Worm (Caenorhabditis elegans): ENCODE data around the gene F32D8.15.

The F32D8.15 gene

DNA sequence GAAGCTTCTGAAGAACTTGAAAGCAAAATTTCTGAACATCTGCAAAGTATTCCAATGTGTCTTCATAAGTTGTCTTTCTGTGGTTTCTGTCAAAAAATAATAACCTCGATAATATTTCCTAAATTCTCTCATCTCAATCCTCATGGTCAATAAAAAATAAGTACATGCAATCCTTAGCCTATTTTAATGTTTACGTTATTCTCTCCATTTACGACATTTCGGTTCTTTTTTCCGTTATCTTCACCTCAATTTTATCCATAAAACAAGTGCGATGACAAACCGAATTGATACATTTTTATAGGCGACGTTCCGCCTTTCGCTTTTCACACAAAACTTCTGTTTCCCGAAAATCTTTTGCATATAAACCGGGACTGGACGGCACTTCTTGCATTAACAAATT, 45.7 kb downstream of the F32D8.15 start, which contains the start of gene col-153:
Gene col-153, plus strand, starts transcription at position 301 of the 400 bp plus-strand sequence.
- TF ChIP-seq attf-6 (GFP tag; IDR thresholded peaks at IDR 0.05) = no peak
- no peak for TF ChIP-seq F57C9.4 (tag; optimal IDR thresholded peaks at IDR 0.05)
- TF ChIP-seq ceh-40 (GFP tag; IDR thresholded peaks at IDR 0.05) = no peak
- no peak for TF ChIP-seq bed-1 (GFP tag; IDR thresholded peaks at IDR 0.05)
- no peak for TF ChIP-seq madf-6 (GFP tag; IDR thresholded peaks at IDR 0.05)
- TF ChIP-seq lin-54 (GFP tag; optimal IDR thresholded peaks at IDR 0.05) = no peak
- TF ChIP-seq rpc-1 (optimal IDR thresholded peaks at IDR 0.05) = no peak
- no peak for TF ChIP-seq rpc-1 (tag; optimal IDR thresholded peaks at IDR 0.05)

DNA sequence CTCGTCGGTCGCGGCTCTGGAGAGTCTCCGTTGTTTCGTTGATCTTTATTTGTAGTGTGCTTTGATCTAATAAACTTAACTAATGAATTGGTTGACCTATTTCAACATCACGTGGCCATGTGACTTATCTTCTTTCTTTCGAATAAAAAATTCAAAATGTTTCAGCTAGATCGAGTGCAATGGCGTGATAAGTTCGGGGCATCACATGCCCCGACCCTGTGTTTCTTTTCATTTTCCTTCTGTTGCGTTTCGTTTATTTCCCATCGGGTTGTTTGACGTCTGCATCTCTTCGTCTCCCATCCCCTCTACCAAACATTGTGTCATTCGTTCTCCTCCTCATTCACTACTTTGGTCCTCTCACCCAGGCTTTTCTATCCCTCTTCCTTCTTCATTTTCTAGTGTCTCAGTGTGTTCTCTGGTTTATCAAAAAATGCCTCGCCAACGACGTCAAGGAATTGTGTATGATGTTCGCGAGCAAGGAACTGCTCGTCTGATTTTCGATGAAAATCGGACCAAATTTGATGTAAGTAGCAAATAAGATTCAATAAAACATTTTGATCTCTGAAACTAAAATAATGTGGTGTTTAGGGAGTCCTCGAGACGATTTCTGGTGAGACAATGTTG, 47.9 kb downstream of the F32D8.15 start, which contains the start of gene F17C11.4:
Gene F17C11.4, plus strand, starts transcription at position 206 of the 624 bp plus-strand sequence.
- TF ChIP-seq ceh-58 (GFP tag; IDR thresholded peaks at IDR 0.05) (no peak), pha-4 (tag; optimal IDR thresholded peaks at IDR 0.05) (no peak), nhr-80 (tag; optimal IDR thresholded peaks at IDR 0.05) (peak; percentile 85), mel-28 (tag; optimal IDR thresholded peaks at IDR 0.05; ENCODE audit: borderline replicate concordance) (no peak), mxl-1 (tag; optimal IDR thresholded peaks at IDR 0.05) (no peak), F37B4.10 (GFP tag; IDR thresholded peaks at IDR 0.05) (no peak), snpc-4 (GFP tag; optimal IDR thresholded peaks at IDR 0.05) (no peak), snpc-4 (tag; optimal IDR thresholded peaks at IDR 0.05) (peak in 2 of 4 experiments; percentile 33 to 40), hsf-1 (GFP tag; IDR thresholded peaks at IDR 0.05) (no peak), ztf-6 (GFP tag; IDR thresholded peaks at IDR 0.05) (no peak), B0019.2 (GFP tag; conservative IDR thresholded peaks at IDR 0.05) (no peak), hmg-1.2 (GFP tag; IDR thresholded peaks at IDR 0.05) (peak; percentile 53; the same call in 1 of the 2 replicates), egrh-3 (GFP tag; IDR thresholded peaks at IDR 0.05) (no peak), ztf-26 (tag; optimal IDR thresholded peaks at IDR 0.05) (peak; percentile 39), unc-130 (GFP tag; optimal IDR thresholded peaks at IDR 0.05) (no peak), Y56A3A.18 (GFP tag; IDR thresholded peaks at IDR 0.05) (no peak), xnd-1 (tag; optimal IDR thresholded peaks at IDR 0.05) (no peak), K11D2.4 (GFP tag; IDR thresholded peaks at IDR 0.05) (peak; percentile 69; the same call in 1 of the 2 replicates), lsl-1 (GFP tag; optimal IDR thresholded peaks at IDR 0.05) (no peak), K12H6.12 (tag; optimal IDR thresholded peaks at IDR 0.05) (peak; percentile 66), ccch-3 (GFP tag; optimal IDR thresholded peaks at IDR 0.05) (no peak), rcor-1 (GFP tag; IDR thresholded peaks at IDR 0.05) (0 out of 2 replicates have a peak, but pooled peaks have one; percentile 10), B0035.1 (tag; optimal IDR thresholded peaks at IDR 0.05) (no peak), lag-1 (GFP tag; IDR thresholded peaks at IDR 0.05) (no peak), aptf-3 (GFP tag; IDR thresholded peaks at IDR 0.05) (no peak), ets-4 (GFP tag; optimal IDR thresholded peaks at IDR 0.05) (no peak), aptf-2 (GFP tag; conservative IDR thresholded peaks at IDR 0.05) (no peak), B0261.1 (tag; optimal IDR thresholded peaks at IDR 0.05) (no peak), egl-44 (GFP tag; IDR thresholded peaks at IDR 0.05) (0 out of 2 replicates have a peak, but pooled peaks have one; percentile 61), repo-1 (tag; optimal IDR thresholded peaks at IDR 0.05) (no peak), Y95B8A.8 (GFP tag; IDR thresholded peaks at IDR 0.05) (no peak), nfya-2 (GFP tag; IDR thresholded peaks at IDR 0.05) (no peak), efl-1 (GFP tag; optimal IDR thresholded peaks at IDR 0.05) (no peak), lin-26 (GFP tag; IDR thresholded peaks at IDR 0.05) (peak; percentile 66; the same call in 1 of the 2 replicates), mcd-1 (GFP tag; IDR thresholded peaks at IDR 0.05) (peak; percentile 37; the same call in 1 of the 2 replicates), sdz-38 (tag; optimal IDR thresholded peaks at IDR 0.05) (no peak), F57A8.1 (GFP tag; optimal IDR thresholded peaks at IDR 0.05) (no peak), ztf-22 (GFP tag; optimal IDR thresholded peaks at IDR 0.05) (no peak), F57C9.4 (tag; optimal IDR thresholded peaks at IDR 0.05) (peak; percentile 20), ztf-18 (tag; optimal IDR thresholded peaks at IDR 0.05) (peak; percentile 31), D2030.7 (GFP tag; IDR thresholded peaks at IDR 0.05) (no peak)

All from whole organism, young adult.